Fruit fly (Drosophila melanogaster): ENCODE data around the gene CG17195.

dm6 chr3R:25776137-25776536, 861 bp downstream of the CG17195 start, which contains the start of gene CG17196:
- TF ChIP-seq psq (optimal IDR thresholded peaks at IDR 0.05) = no peak
- no peak for TF ChIP-seq Sin3A (optimal IDR thresholded peaks at IDR 0.05)
- TF ChIP-seq h (optimal IDR thresholded peaks at IDR 0.05) = no peak
- no peak for TF ChIP-seq Myc (optimal IDR thresholded peaks at IDR 0.05)
- TF ChIP-seq insv (optimal IDR thresholded peaks at IDR 0.05) = no peak
